Worm (Caenorhabditis elegans) whole organism, L4 larva: ENCODE data around the gene F56C9.6.
A peak's percentile ranks its signal among the peaks of the same experiment; 100 is the strongest.

Source experiments
- D1046.2 ChIP-seq: fragments of 200-800 bp; sonication (Bioruptor generic); IDR thresholded peaks from 2 replicates; pipeline ENCODE4 v1.3.6; 2022; ENCODE audit warnings: missing genetic modification characterization, missing compliant biosample characterization
- F26F4.8 ChIP-seq: fragments of 200-800 bp; sonication (Bioruptor generic); conservative IDR thresholded peaks from 2 replicates; pipeline ENCODE4 v1.3.6; 2022; ENCODE audit warnings: missing genetic modification characterization, missing compliant biosample characterization
- T26A8.4 ChIP-seq: fragments of 200-800 bp; sonication (Bioruptor generic); IDR thresholded peaks from 2 replicates; pipeline ENCODE4 v1.3.6; 2022; ENCODE audit warnings: missing genetic modification characterization, missing compliant biosample characterization
- Y105C5A.15 ChIP-seq: fragments of 200-800 bp; sonication (Bioruptor generic); IDR thresholded peaks from 2 replicates; pipeline ENCODE4 v1.3.6; 2022; ENCODE audit warnings: missing genetic modification characterization, missing compliant biosample characterization
- Y5F2A.4 ChIP-seq: fragments of 200-800 bp; sonication (Bioruptor generic); optimal IDR thresholded peaks from 2 replicates; lab custom pipeline; 2018; ENCODE audit warnings: mild to moderate bottlenecking, missing genetic modification characterization, missing compliant biosample characterization
- ZK546.5 ChIP-seq, 2 experiments: sonication (generic microtip); optimal IDR thresholded peaks; 2 replicates each; lab custom pipeline; 2017; ENCODE audit warnings: missing biosample characterization in 2 of 2, missing genetic modification characterization in 2 of 2
- aha-1 ChIP-seq: fragments of 150-350 bp; peaks from one replicate; lab custom pipeline; 2014; ENCODE audit warnings: missing biosample characterization, missing genetic modification characterization
- aly-2 ChIP-seq: sonication (generic microtip); optimal IDR thresholded peaks from 2 replicates; lab custom pipeline; 2018; ENCODE audit warnings: missing biosample characterization, missing genetic modification characterization
- attf-4 ChIP-seq: sonication (generic microtip); optimal IDR thresholded peaks from 3 replicates; lab custom pipeline; 2017; ENCODE audit warnings: missing biosample characterization, missing genetic modification characterization
- ceh-32 ChIP-seq: sonication (generic microtip); optimal IDR thresholded peaks from 2 replicates; lab custom pipeline; 2016; ENCODE audit warnings: mild to moderate bottlenecking, missing genetic modification characterization, missing compliant biosample characterization; ENCODE audit not compliant: poor library complexity
- ces-1 ChIP-seq: fragments of 150-350 bp; sonication (generic microtip); optimal IDR thresholded peaks from 4 replicates; lab custom pipeline; 2014; ENCODE audit warnings: missing biosample characterization, missing genetic modification reagents, missing genetic modification characterization
- daf-12 ChIP-seq: fragments of 150-350 bp; optimal IDR thresholded peaks from 2 replicates; lab custom pipeline; 2014; ENCODE audit warnings: missing biosample characterization, missing genetic modification reagents, missing genetic modification characterization
- daf-16 ChIP-seq, 3 experiments: sonication (generic microtip); optimal IDR thresholded peaks; 2 replicates each; lab custom pipeline; 2016 to 2017; ENCODE audit warnings: missing genetic modification characterization in 3 of 3, missing genetic modification reagents in 3 of 3, mild to moderate bottlenecking in 2 of 3, missing compliant biosample characterization in 2 of 3, missing biosample characterization in 1 of 3, moderate library complexity in 1 of 3
- daf-19 ChIP-seq: fragments of 200-800 bp; sonication (Bioruptor generic); conservative IDR thresholded peaks from 2 replicates; pipeline ENCODE4 v1.3.6; 2022; ENCODE audit warnings: missing genetic modification characterization, missing compliant biosample characterization
- daf-8 ChIP-seq: fragments of 200-800 bp; sonication (Bioruptor generic); IDR thresholded peaks from 2 replicates; pipeline ENCODE4 v1.3.6; 2022; ENCODE audit warnings: missing genetic modification characterization, missing compliant biosample characterization
- egl-27 ChIP-seq: sonication (generic microtip); optimal IDR thresholded peaks from 3 replicates; lab custom pipeline; 2017; ENCODE audit warnings: missing biosample characterization, missing genetic modification reagents, missing genetic modification characterization
- egl-43 ChIP-seq: fragments of 200-800 bp; sonication (Bioruptor generic); IDR thresholded peaks from 2 replicates; pipeline ENCODE4 v1.3.6; 2022; ENCODE audit warnings: missing genetic modification reagents, missing genetic modification characterization, missing compliant biosample characterization
- fos-1 ChIP-seq: fragments of 150-350 bp; optimal IDR thresholded peaks from 2 replicates; lab custom pipeline; 2014; ENCODE audit warnings: missing biosample characterization, missing genetic modification characterization
- gei-8 ChIP-seq: fragments of 200-800 bp; sonication (Bioruptor generic); optimal IDR thresholded peaks from 2 replicates; lab custom pipeline; 2018; ENCODE audit warnings: mild to moderate bottlenecking, missing genetic modification characterization, missing compliant biosample characterization
- hlh-11 ChIP-seq: fragments of 200-800 bp; sonication (Bioruptor generic); optimal IDR thresholded peaks from 2 replicates; lab custom pipeline; 2018; ENCODE audit warnings: mild to moderate bottlenecking, missing genetic modification characterization, missing compliant biosample characterization
- hlh-30 ChIP-seq: sonication (generic microtip); optimal IDR thresholded peaks from 2 replicates; lab custom pipeline; 2017; ENCODE audit warnings: antibody characterized with exemption, mild to moderate bottlenecking, missing genetic modification characterization, missing compliant biosample characterization; ENCODE audit not compliant: insufficient read depth
- hmg-1.1 ChIP-seq: fragments of 200-800 bp; sonication (Bioruptor generic); IDR thresholded peaks from 2 replicates; pipeline ENCODE4 v1.3.6; 2022; ENCODE audit warnings: missing genetic modification reagents, missing genetic modification characterization, missing compliant biosample characterization
- jun-1 ChIP-seq: fragments of 150-350 bp; optimal IDR thresholded peaks from 2 replicates; lab custom pipeline; 2014; ENCODE audit warnings: missing biosample characterization, missing genetic modification reagents, missing genetic modification characterization
- lim-7 ChIP-seq: fragments of 200-800 bp; sonication (Bioruptor generic); IDR thresholded peaks from 2 replicates; pipeline ENCODE4 v1.3.6; 2022; ENCODE audit warnings: missing genetic modification characterization, missing compliant biosample characterization
- lin-1 ChIP-seq: fragments of 200-800 bp; sonication (Bioruptor generic); IDR thresholded peaks from 2 replicates; pipeline ENCODE4 v1.3.6; 2022; ENCODE audit warnings: missing genetic modification reagents, missing genetic modification characterization, missing compliant biosample characterization
- lin-38 ChIP-seq: fragments of 200-800 bp; sonication (Bioruptor generic); IDR thresholded peaks from 2 replicates; pipeline ENCODE4 v1.3.6; 2022; ENCODE audit warnings: missing genetic modification reagents, missing genetic modification characterization, missing compliant biosample characterization
- lsy-2 ChIP-seq, 2 experiments: fragments of 150-350 bp in 1 of 2; sonication (generic microtip) in 1 of 2; optimal IDR thresholded peaks; 2 replicates each; lab custom pipeline; 2014 to 2017; ENCODE audit warnings: missing biosample characterization in 2 of 2, missing genetic modification characterization in 2 of 2
- madf-9 ChIP-seq: fragments of 200-800 bp; sonication (Bioruptor generic); conservative IDR thresholded peaks from 2 replicates; pipeline ENCODE4 v1.3.6; 2022; ENCODE audit warnings: missing genetic modification reagents, missing genetic modification characterization, missing compliant biosample characterization
- mdl-1 ChIP-seq, 2 experiments: fragments of 150-350 bp in 1 of 2; sonication (generic microtip) in 1 of 2; optimal IDR thresholded peaks; 2 replicates each; lab custom pipeline; 2014 to 2017; ENCODE audit warnings: missing biosample characterization in 2 of 2, missing genetic modification characterization in 2 of 2
- mdt-29 ChIP-seq: fragments of 200-800 bp; sonication (Bioruptor generic); IDR thresholded peaks from 2 replicates; pipeline ENCODE4 v1.3.6; 2022; ENCODE audit warnings: missing genetic modification reagents, missing genetic modification characterization, missing compliant biosample characterization
- mep-1 ChIP-seq: fragments of 150-350 bp; sonication (generic microtip); optimal IDR thresholded peaks from 3 replicates; lab custom pipeline; 2014; ENCODE audit warnings: missing biosample characterization, missing genetic modification characterization
- mes-2 ChIP-seq: sonication (generic microtip); optimal IDR thresholded peaks from 2 replicates; lab custom pipeline; 2016; ENCODE audit warnings: missing genotype, mild to moderate bottlenecking, missing genetic modification characterization, missing compliant biosample characterization; ENCODE audit not compliant: poor library complexity, severe bottlenecking
- mxl-3 ChIP-seq: fragments of 200-800 bp; sonication (Bioruptor generic); optimal IDR thresholded peaks from 2 replicates; lab custom pipeline; 2018; ENCODE audit warnings: mild to moderate bottlenecking, missing genetic modification characterization, missing compliant biosample characterization
- nhr-10 ChIP-seq: fragments of 150-350 bp; optimal IDR thresholded peaks from 2 replicates; lab custom pipeline; 2014; ENCODE audit warnings: missing biosample characterization, missing genetic modification characterization
- nhr-237 ChIP-seq: sonication (generic microtip); optimal IDR thresholded peaks from 2 replicates; lab custom pipeline; 2017; ENCODE audit warnings: missing biosample characterization, missing genetic modification characterization
- nhr-28 ChIP-seq: fragments of 150-350 bp; optimal IDR thresholded peaks from 2 replicates; lab custom pipeline; 2014; ENCODE audit warnings: missing biosample characterization, missing genetic modification characterization
- nhr-48 ChIP-seq: sonication (generic microtip); optimal IDR thresholded peaks from 2 replicates; lab custom pipeline; 2016; ENCODE audit warnings: mild to moderate bottlenecking, missing genetic modification characterization, missing compliant biosample characterization
- php-3 ChIP-seq: fragments of 200-800 bp; sonication (Bioruptor generic); IDR thresholded peaks from 2 replicates; pipeline ENCODE4 v1.3.6; 2022; ENCODE audit warnings: missing genetic modification reagents, missing genetic modification characterization, missing compliant biosample characterization
- rbr-2 ChIP-seq: sonication (generic microtip); optimal IDR thresholded peaks from 2 replicates; lab custom pipeline; 2016; ENCODE audit warnings: missing genotype, missing genetic modification characterization, missing compliant biosample characterization
- skn-1 ChIP-seq: fragments of 150-350 bp; optimal IDR thresholded peaks from 2 replicates; lab custom pipeline; 2014; ENCODE audit warnings: missing biosample characterization, missing genetic modification characterization
- spr-1 ChIP-seq: sonication (generic microtip); optimal IDR thresholded peaks from 2 replicates; lab custom pipeline; 2016; ENCODE audit warnings: mild to moderate bottlenecking, missing genetic modification characterization, missing compliant biosample characterization
- tag-97 ChIP-seq: fragments of 200-800 bp; sonication (Bioruptor generic); IDR thresholded peaks from 2 replicates; pipeline ENCODE4 v1.3.6; 2022; ENCODE audit warnings: missing genetic modification characterization, missing compliant biosample characterization
- tra-1 ChIP-seq: fragments of 200-800 bp; sonication (Bioruptor generic); IDR thresholded peaks from 2 replicates; pipeline ENCODE4 v1.3.6; 2022; ENCODE audit warnings: missing genetic modification reagents, missing genetic modification characterization, missing compliant biosample characterization
- unc-130 ChIP-seq: sonication (generic microtip); optimal IDR thresholded peaks from 2 replicates; lab custom pipeline; 2016; ENCODE audit warnings: missing genetic modification reagents, missing genetic modification characterization, missing compliant biosample characterization
- ztf-11 ChIP-seq: fragments of 150-350 bp; optimal IDR thresholded peaks from 2 replicates; lab custom pipeline; 2014; ENCODE audit warnings: missing biosample characterization, missing genetic modification characterization

Gene F56C9.6

ce11 chrIII:7296092-7296668 is 14.4 kb downstream of the F56C9.6 start (continued):
- TF ChIP-seq tra-1 (GFP tag; lab: Robert Waterston, UW): no peak
- no peak for TF ChIP-seq skn-1 (tag; lab: Kevin White, UChicago)
- TF ChIP-seq daf-16 (GFP tag; optimal IDR thresholded peaks at IDR 0.05; lab: Kevin White, UChicago): no peak
- no peak for TF ChIP-seq daf-16 (tag; optimal IDR thresholded peaks at IDR 0.05; lab: Kevin White, UChicago)
- TF ChIP-seq ztf-11 (tag; lab: Kevin White, UChicago): no peak
- no peak for TF ChIP-seq hmg-1.1 (GFP tag; lab: Robert Waterston, UW)
- no peak for TF ChIP-seq Y5F2A.4 (GFP tag; lab: Kevin White, UChicago)
- no peak for TF ChIP-seq Y105C5A.15 (GFP tag; lab: Robert Waterston, UW)

ce11 chrIII:7293075-7293684 is 17.4 kb downstream of the F56C9.6 start, which contains the start of gene cwf-19L2:
TSS of gene cwf-19L2 (plus strand) at chrIII:7293634.
- TF ChIP-seq egl-27 (tag; lab: Kevin White, UChicago) (no peak), T26A8.4 (GFP tag; lab: Robert Waterston, UW) (no peak), nhr-237 (tag; lab: Kevin White, UChicago) (no peak), lsy-2 (tag; optimal IDR thresholded peaks at IDR 0.05; lab: Kevin White, UChicago) (peak in 1 of 2 experiments; percentile 87), gei-8 (no peak), mes-2 (tag; lab: Kevin White, UChicago) (peak; percentile 27), unc-130 (GFP tag; lab: Kevin White, UChicago) (peak; percentile 31), jun-1 (tag; lab: Kevin White, UChicago) (no peak), aha-1 (peak; percentile 21), F26F4.8 (no peak), spr-1 (tag; lab: Kevin White, UChicago) (no peak), hlh-11 (tag; lab: Kevin White, UChicago) (no peak), fos-1 (no peak), mdt-29 (GFP tag; lab: Robert Waterston, UW) (no peak), lin-38 (no peak), ZK546.5 (tag; optimal IDR thresholded peaks at IDR 0.05; lab: Kevin White, UChicago) (no peak), nhr-10 (tag; lab: Kevin White, UChicago) (no peak), tag-97 (GFP tag; lab: Robert Waterston, UW) (no peak), hmg-1.1 (GFP tag; lab: Robert Waterston, UW) (no peak), aly-2 (tag; lab: Kevin White, UChicago) (no peak), lim-7 (GFP tag; lab: Robert Waterston, UW) (no peak), daf-19 (GFP tag; lab: Robert Waterston, UW) (no peak), ceh-32 (tag; lab: Kevin White, UChicago) (no peak), daf-12 (tag; lab: Kevin White, UChicago) (no peak), egl-43 (GFP tag; lab: Robert Waterston, UW) (no peak), attf-4 (no peak), ces-1 (GFP tag; lab: Kevin White, UChicago) (no peak), D1046.2 (no peak), nhr-48 (no peak), lin-1 (no peak), madf-9 (GFP tag; lab: Robert Waterston, UW) (no peak)

ce11 chrIII:7292569-7292968 is 18.0 kb downstream of the F56C9.6 start:
- TF ChIP-seq php-3 (no peak), hlh-30 (peak; percentile 76), mdl-1 (tag; optimal IDR thresholded peaks at IDR 0.05; lab: Kevin White, UChicago) (peak in 1 of 2 experiments; percentile 75), daf-8 (GFP tag; lab: Robert Waterston, UW) (no peak), nhr-28 (tag; lab: Kevin White, UChicago) (peak; percentile 38), rbr-2 (tag; lab: Kevin White, UChicago) (no peak), lsy-2 (tag; optimal IDR thresholded peaks at IDR 0.05; lab: Kevin White, UChicago) (peak in 1 of 2 experiments; percentile 49), aha-1 (peak; percentile 91), mxl-3 (GFP tag; lab: Kevin White, UChicago) (peak; percentile 90), mes-2 (tag; lab: Kevin White, UChicago) (peak; percentile 8), mep-1 (tag; lab: Kevin White, UChicago) (peak; percentile 31)
- TF ChIP-seq, all 104 proteins: peak for 8
